Fruit fly (Drosophila melanogaster) whole organism, embryonic: ENCODE results near the gene shf.
A peak's percentile ranks its signal among the peaks of the same experiment; 100 is the strongest.

Experiments used
- Abd-B ChIP-seq: fragments of 200-800 bp; sonication (Bioruptor generic); optimal IDR thresholded peaks from 2 replicates; lab custom pipeline; 2018; ENCODE audit warnings: missing biosample characterization, mild to moderate bottlenecking, missing genetic modification characterization, moderate library complexity
- Antp ChIP-seq: fragments of 200-800 bp; sonication (Bioruptor generic); optimal IDR thresholded peaks from 3 replicates; lab custom pipeline; 2016; ENCODE audit warnings: missing biosample characterization, missing genetic modification characterization
- Atf6 ChIP-seq: fragments of 200-800 bp; sonication (Bioruptor generic); IDR thresholded peaks from 2 replicates; pipeline ENCODE4 v1.3.6; 2022; ENCODE audit warnings: missing biosample characterization, missing genetic modification characterization
- Bdp1 ChIP-seq: fragments of 200-800 bp; sonication (Bioruptor generic); optimal IDR thresholded peaks from 3 replicates; lab custom pipeline; 2016; ENCODE audit warnings: missing biosample characterization, missing genetic modification characterization
- Bgb ChIP-seq: fragments of 200-800 bp; sonication (Bioruptor generic); IDR thresholded peaks from 2 replicates; pipeline ENCODE4 v1.3.6; 2022; ENCODE audit warnings: missing biosample characterization, missing genetic modification characterization; ENCODE audit not compliant: partially characterized antibody
- CG10147 ChIP-seq: fragments of 200-800 bp; sonication (Bioruptor generic); optimal IDR thresholded peaks from 2 replicates; lab custom pipeline; 2019; ENCODE audit warnings: missing biosample characterization, mild to moderate bottlenecking, missing genetic modification characterization, moderate library complexity
- CG10654 ChIP-seq: fragments of 200-800 bp; sonication (Bioruptor generic); optimal IDR thresholded peaks from 2 replicates; lab custom pipeline; 2016; ENCODE audit warnings: missing biosample characterization, missing genetic modification characterization
- CG10959 ChIP-seq: fragments of 200-800 bp; sonication (Bioruptor generic); IDR thresholded peaks from 2 replicates; pipeline ENCODE4 v1.3.6; 2022; ENCODE audit warnings: missing biosample characterization, missing genetic modification characterization
- CG11560 ChIP-seq: fragments of 200-800 bp; sonication (Bioruptor generic); IDR thresholded peaks from 3 replicates; pipeline ENCODE4 v1.3.6; 2022; ENCODE audit warnings: missing biosample characterization, missing genetic modification characterization
- CG12299 ChIP-seq: fragments of 200-800 bp; sonication (Bioruptor generic); optimal IDR thresholded peaks from 2 replicates; lab custom pipeline; 2018; ENCODE audit warnings: missing biosample characterization, mild to moderate bottlenecking, missing genetic modification characterization
- CG12391 ChIP-seq: fragments of 200-800 bp; sonication (Bioruptor generic); optimal IDR thresholded peaks from 3 replicates; lab custom pipeline; 2018; ENCODE audit warnings: missing biosample characterization, mild to moderate bottlenecking, missing genetic modification characterization, moderate library complexity
- CG13624 ChIP-seq: fragments of 200-800 bp; sonication (Bioruptor generic); optimal IDR thresholded peaks from 2 replicates; lab custom pipeline; 2016; ENCODE audit warnings: missing biosample characterization, missing genetic modification characterization
- CG14014 ChIP-seq: fragments of 200-800 bp; sonication (Bioruptor generic); IDR thresholded peaks from 2 replicates; pipeline ENCODE4 v1.3.6; 2022; ENCODE audit warnings: missing biosample characterization, missing genetic modification characterization
- CG14860 ChIP-seq: fragments of 200-800 bp; sonication (Bioruptor generic); IDR thresholded peaks from 3 replicates; pipeline ENCODE4 v1.3.6; 2022; ENCODE audit warnings: missing biosample characterization, missing genetic modification characterization; ENCODE audit not compliant: partially characterized antibody
- CG15696 ChIP-seq: fragments of 200-800 bp; sonication (Bioruptor generic); optimal IDR thresholded peaks from 2 replicates; lab custom pipeline; 2019; ENCODE audit warnings: missing biosample characterization, mild to moderate bottlenecking, missing genetic modification characterization, moderate library complexity
- CG1647 ChIP-seq: fragments of 200-800 bp; sonication (Bioruptor generic); optimal IDR thresholded peaks from 3 replicates; lab custom pipeline; 2016; ENCODE audit warnings: missing biosample characterization, missing genetic modification characterization
- CG17912 ChIP-seq: fragments of 200-800 bp; sonication (Bioruptor generic); optimal IDR thresholded peaks from 2 replicates; lab custom pipeline; 2018; ENCODE audit warnings: missing biosample characterization, mild to moderate bottlenecking, missing genetic modification characterization
- CG18599 ChIP-seq: fragments of 200-800 bp; sonication (Bioruptor generic); optimal IDR thresholded peaks from 3 replicates; lab custom pipeline; 2017; ENCODE audit warnings: missing biosample characterization, missing genetic modification characterization, mild to moderate bottlenecking, moderate library complexity, missing genetic modification reagents
- CG18619 ChIP-seq: fragments of 200-800 bp; sonication (Bioruptor generic); optimal IDR thresholded peaks from 3 replicates; lab custom pipeline; 2017; ENCODE audit warnings: missing biosample characterization, mild to moderate bottlenecking, missing genetic modification characterization
- CG33557 ChIP-seq: fragments of 200-800 bp; sonication (Bioruptor generic); optimal IDR thresholded peaks from 2 replicates; lab custom pipeline; 2019; ENCODE audit warnings: missing biosample characterization, mild to moderate bottlenecking, missing genetic modification characterization, moderate library complexity
- CG6175 ChIP-seq: fragments of 200-800 bp; sonication (Bioruptor generic); IDR thresholded peaks from 3 replicates; pipeline ENCODE4 v1.3.6; 2022; ENCODE audit warnings: missing biosample characterization, missing genetic modification characterization
- CG6272 ChIP-seq: fragments of 200-800 bp; sonication (Bioruptor generic); IDR thresholded peaks from 2 replicates; pipeline ENCODE4 v1.3.6; 2022; ENCODE audit warnings: missing biosample characterization, missing genetic modification characterization
- CG8281 ChIP-seq: fragments of 200-800 bp; sonication (Bioruptor generic); optimal IDR thresholded peaks from 2 replicates; lab custom pipeline; 2018; ENCODE audit warnings: missing biosample characterization, mild to moderate bottlenecking, missing genetic modification characterization, moderate library complexity
- CG9437 ChIP-seq: fragments of 200-800 bp; sonication (Bioruptor generic); optimal IDR thresholded peaks from 2 replicates; lab custom pipeline; 2018; ENCODE audit warnings: missing biosample characterization, mild to moderate bottlenecking, missing genetic modification characterization
- CG9797 ChIP-seq: fragments of 200-800 bp; sonication (Bioruptor generic); optimal IDR thresholded peaks from 3 replicates; lab custom pipeline; 2018; ENCODE audit warnings: missing biosample characterization, mild to moderate bottlenecking, missing genetic modification characterization
- CTCF ChIP-seq: fragments of 200-800 bp; sonication (Bioruptor generic); optimal IDR thresholded peaks from 2 replicates; lab custom pipeline; 2017; ENCODE audit warnings: missing biosample characterization, mild to moderate bottlenecking, missing genetic modification characterization, moderate library complexity
- Chrac-16 ChIP-seq: fragments of 200-800 bp; sonication (Bioruptor generic); optimal IDR thresholded peaks from 3 replicates; lab custom pipeline; 2016; ENCODE audit warnings: missing biosample characterization, missing genetic modification characterization
- Dp ChIP-seq: fragments of 200-800 bp; sonication (Bioruptor generic); optimal IDR thresholded peaks from 2 replicates; lab custom pipeline; 2018; ENCODE audit warnings: missing biosample characterization, mild to moderate bottlenecking, missing genetic modification characterization, moderate library complexity
- E2f1 ChIP-seq: fragments of 200-800 bp; sonication (Bioruptor generic); IDR thresholded peaks from 2 replicates; pipeline ENCODE4 v1.3.6; 2022; ENCODE audit warnings: missing biosample characterization, missing genetic modification characterization
- HLH3B ChIP-seq: fragments of 200-800 bp; sonication (Bioruptor generic); IDR thresholded peaks from 2 replicates; pipeline ENCODE4 v1.3.6; 2022; ENCODE audit warnings: missing biosample characterization, missing genetic modification characterization
- HLH54F ChIP-seq: fragments of 200-800 bp; sonication (Bioruptor generic); optimal IDR thresholded peaks from 3 replicates; lab custom pipeline; 2016; ENCODE audit warnings: missing biosample characterization, missing genetic modification characterization
- Hsf ChIP-seq: fragments of 200-800 bp; sonication (Bioruptor generic); optimal IDR thresholded peaks from 3 replicates; lab custom pipeline; 2016; ENCODE audit warnings: missing biosample characterization, missing genetic modification characterization
- Lhr ChIP-seq: fragments of 200-800 bp; sonication (Bioruptor generic); optimal IDR thresholded peaks from 3 replicates; lab custom pipeline; 2017; ENCODE audit warnings: mild to moderate bottlenecking, missing biosample characterization, missing genetic modification reagents, missing genetic modification characterization
- Lpt ChIP-seq: fragments of >200 bp; optimal IDR thresholded peaks from 2 replicates; lab custom pipeline; 2018; ENCODE audit warnings: missing biosample characterization, missing genetic modification characterization
- Max ChIP-seq: fragments of 200-800 bp; sonication (Bioruptor generic); optimal IDR thresholded peaks from 2 replicates; lab custom pipeline; 2016; ENCODE audit warnings: missing biosample characterization, mild to moderate bottlenecking, missing genetic modification characterization
- NC2α ChIP-seq: fragments of 200-800 bp; sonication (Bioruptor generic); optimal IDR thresholded peaks from 2 replicates; lab custom pipeline; 2016; ENCODE audit warnings: missing biosample characterization, missing genetic modification characterization
- Nf-YB ChIP-seq: fragments of 200-800 bp; sonication (Bioruptor generic); optimal IDR thresholded peaks from 3 replicates; lab custom pipeline; 2019; ENCODE audit warnings: missing biosample characterization, mild to moderate bottlenecking, missing genetic modification characterization, moderate library complexity
- Pdp1 ChIP-seq, 2 experiments: fragments of 200-800 bp; sonication (Bioruptor generic); optimal IDR thresholded peaks; 3 replicates each; lab custom pipeline; 2016; ENCODE audit warnings: missing biosample characterization in 2 of 2, missing genetic modification characterization in 2 of 2, mild to moderate bottlenecking in 1 of 2, moderate library complexity in 1 of 2
- Six4 ChIP-seq: fragments of 200-800 bp; sonication (Bioruptor generic); optimal IDR thresholded peaks from 2 replicates; lab custom pipeline; 2016; ENCODE audit warnings: missing biosample characterization, missing genetic modification characterization
- Usf ChIP-seq: fragments of 200-800 bp; sonication (Bioruptor generic); optimal IDR thresholded peaks from 2 replicates; lab custom pipeline; 2017; ENCODE audit warnings: missing genotype, missing biosample characterization, missing genetic modification characterization
- YL-1 ChIP-seq: fragments of 200-800 bp; sonication (Bioruptor generic); optimal IDR thresholded peaks from 3 replicates; lab custom pipeline; 2017; ENCODE audit warnings: missing biosample characterization, mild to moderate bottlenecking, missing genetic modification characterization
- dysf ChIP-seq: fragments of 200-800 bp; sonication (Bioruptor generic); IDR thresholded peaks from 3 replicates; pipeline ENCODE4 v1.3.6; 2022; ENCODE audit warnings: missing biosample characterization, missing genetic modification characterization
- exex ChIP-seq: fragments of 200-800 bp; sonication (Bioruptor generic); optimal IDR thresholded peaks from 4 replicates; lab custom pipeline; 2018; ENCODE audit warnings: missing biosample characterization, mild to moderate bottlenecking, missing genetic modification characterization, moderate library complexity
- kni ChIP-seq: fragments of 200-800 bp; sonication (Bioruptor generic); optimal IDR thresholded peaks from 3 replicates; lab custom pipeline; 2017; ENCODE audit warnings: mild to moderate bottlenecking, missing biosample characterization, missing genetic modification reagents, missing genetic modification characterization
- luna ChIP-seq: fragments of 200-800 bp; sonication (Bioruptor generic); optimal IDR thresholded peaks from 2 replicates; lab custom pipeline; 2016; ENCODE audit warnings: missing biosample characterization, missing genetic modification characterization
- peb ChIP-seq: fragments of 200-800 bp; sonication (Bioruptor generic); IDR thresholded peaks from 2 replicates; pipeline ENCODE4 v1.3.6; 2022; ENCODE audit warnings: missing biosample characterization, missing genetic modification characterization
- pfk ChIP-seq: fragments of 200-800 bp; sonication (Bioruptor generic); optimal IDR thresholded peaks from 2 replicates; lab custom pipeline; 2018; ENCODE audit warnings: missing biosample characterization, mild to moderate bottlenecking, missing genetic modification characterization, moderate library complexity
- repo ChIP-seq: fragments of 200-800 bp; sonication (Bioruptor generic); optimal IDR thresholded peaks from 2 replicates; lab custom pipeline; 2016; ENCODE audit warnings: missing biosample characterization, missing genetic modification characterization
- scrt ChIP-seq: fragments of 200-800 bp; sonication (Bioruptor generic); optimal IDR thresholded peaks from 2 replicates; lab custom pipeline; 2018; ENCODE audit warnings: missing biosample characterization, mild to moderate bottlenecking, missing genetic modification characterization, moderate library complexity
- sna ChIP-seq: fragments of 200-800 bp; sonication (Bioruptor generic); IDR thresholded peaks from 2 replicates; pipeline ENCODE4 v1.3.6; 2022; ENCODE audit warnings: missing biosample characterization, missing genetic modification characterization; ENCODE audit not compliant: partially characterized antibody
- tio ChIP-seq: fragments of 200-800 bp; sonication (Bioruptor generic); optimal IDR thresholded peaks from 2 replicates; lab custom pipeline; 2017; ENCODE audit warnings: missing biosample characterization, missing genetic modification characterization, inconsistent platforms

Gene shf

dm6 chrX:6793390-6793789, 13.9 kb upstream of the shf start (continued):
- no peak for TF ChIP-seq CG17912
- peak; percentile 66 for TF ChIP-seq scrt (GFP tag; lab: Kevin White, UChicago)
- TF ChIP-seq Usf (GFP tag; lab: Kevin White, UChicago): peak; percentile 29
- no peak for TF ChIP-seq CTCF (GFP tag; lab: Kevin White, UChicago)
- peak; percentile 36 for TF ChIP-seq Six4
- peak; percentile 85 for TF ChIP-seq dysf (GFP tag; lab: Robert Waterston, UW)
- peak; percentile 49; the same call in 1 of the 2 replicates for TF ChIP-seq CG6272 (GFP tag; lab: Robert Waterston, UW)
- no peak for TF ChIP-seq CG10959 (GFP tag; lab: Robert Waterston, UW)
- TF ChIP-seq CG6175 (GFP tag; lab: Robert Waterston, UW): peak; percentile 65; the same call in 2 of the 3 replicates
- TF ChIP-seq Max: peak; percentile 39
- TF ChIP-seq HLH54F: peak; percentile 75
- TF ChIP-seq CG18619 (GFP tag; lab: Kevin White, UChicago): peak; percentile 64
- peak; percentile 76 for TF ChIP-seq CG18599 (GFP tag; lab: Kevin White, UChicago)
- peak; percentile 53; the same call in 1 of the 2 replicates for TF ChIP-seq E2f1
- peak; percentile 37 to 50 for TF ChIP-seq Pdp1 (GFP tag; optimal IDR thresholded peaks at IDR 0.05; lab: Kevin White, UChicago)
- no peak for TF ChIP-seq CG9797 (GFP tag; lab: Kevin White, UChicago)
- TF ChIP-seq Abd-B (GFP tag; lab: Kevin White, UChicago): peak; percentile 58
- TF ChIP-seq CG12299: no peak
- no peak for TF ChIP-seq Lhr
- no peak for TF ChIP-seq sna (GFP tag; lab: Robert Waterston, UW)
- TF ChIP-seq Bgb (GFP tag; lab: Robert Waterston, UW): no peak
- TF ChIP-seq Antp (GFP tag; lab: Kevin White, UChicago): peak; percentile 69
- TF ChIP-seq NC2α (GFP tag; lab: Kevin White, UChicago): peak; percentile 4
- TF ChIP-seq Atf6: peak; percentile 70
- TF ChIP-seq luna (GFP tag; lab: Kevin White, UChicago): peak; percentile 7
- TF ChIP-seq HLH3B (GFP tag; lab: Robert Waterston, UW): peak; percentile 72
- TF ChIP-seq CG12391: peak; percentile 62
- TF ChIP-seq CG11560: peak; percentile 53; the same call in 1 of the 3 replicates
- no peak for TF ChIP-seq CG15696 (tag; lab: Kevin White, UChicago)
- no peak for TF ChIP-seq Bdp1 (GFP tag; lab: Kevin White, UChicago)
- peak; percentile 53 for TF ChIP-seq CG10654
- TF ChIP-seq CG13624 (GFP tag; lab: Kevin White, UChicago): peak; percentile 64
- TF ChIP-seq Nf-YB (GFP tag; lab: Kevin White, UChicago): peak; percentile 18
- no peak for TF ChIP-seq CG14860 (GFP tag; lab: Robert Waterston, UW)
- TF ChIP-seq Dp (GFP tag; lab: Kevin White, UChicago): no peak
- peak; percentile 14 for TF ChIP-seq exex (tag; lab: Kevin White, UChicago)
- no peak for TF ChIP-seq Lpt (GFP tag; lab: Kevin White, UChicago)
- peak; percentile 37 for TF ChIP-seq CG8281
- TF ChIP-seq Chrac-16 (GFP tag; lab: Kevin White, UChicago): peak; percentile 56
- TF ChIP-seq CG10147: peak; percentile 60
- TF ChIP-seq peb: no peak
- peak; percentile 82 for TF ChIP-seq CG14014
- peak; percentile 58 for TF ChIP-seq CG1647
- peak; percentile 3 for TF ChIP-seq YL-1
- TF ChIP-seq kni (GFP tag; lab: Kevin White, UChicago): no peak
- TF ChIP-seq pfk (GFP tag; lab: Kevin White, UChicago): no peak
- TF ChIP-seq CG9437 (GFP tag; lab: Kevin White, UChicago): peak; percentile 30
- TF ChIP-seq Hsf: peak; percentile 71
- TF ChIP-seq tio (GFP tag; lab: Kevin White, UChicago): peak; percentile 26
- TF ChIP-seq repo: peak; percentile 38
- TF ChIP-seq CG33557 (GFP tag; lab: Kevin White, UChicago): no peak
